Worm (Caenorhabditis elegans): ENCODE measurements around the gene T05G5.1.

DNA sequence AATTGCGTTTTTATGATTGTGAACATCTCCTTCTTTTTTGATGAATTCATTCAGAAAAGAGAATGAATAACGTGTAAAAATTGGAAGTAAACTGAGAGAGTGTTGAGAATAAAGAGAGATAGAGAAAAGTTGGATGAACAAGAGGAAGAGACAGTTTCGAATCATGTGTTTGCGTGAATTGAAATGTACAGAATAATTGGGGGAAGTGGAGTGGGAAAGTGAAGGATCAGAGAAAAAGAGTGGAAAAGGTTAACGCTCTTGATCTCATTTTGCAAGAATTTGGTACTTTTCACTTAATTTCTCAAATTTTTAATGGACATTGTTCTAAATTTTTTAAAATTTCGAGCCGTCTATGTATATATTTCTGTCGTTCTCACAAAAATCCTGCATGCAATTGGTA, 9.8 kb downstream of the T05G5.1 start:
- TF ChIP-seq lin-39 (tag; optimal IDR thresholded peaks at IDR 0.05), result no peak
- TF ChIP-seq ztf-4 (tag; optimal IDR thresholded peaks at IDR 0.05), result no peak
- no peak for TF ChIP-seq crh-2 (tag; optimal IDR thresholded peaks at IDR 0.05)
- no peak for TF ChIP-seq ceh-82 (tag; optimal IDR thresholded peaks at IDR 0.05)
- no peak for TF ChIP-seq aly-2 (tag; optimal IDR thresholded peaks at IDR 0.05)

All from whole organism, L2 larva.